Fruit fly (Drosophila melanogaster): ENCODE measurements around the gene Grl36a.

DNA sequence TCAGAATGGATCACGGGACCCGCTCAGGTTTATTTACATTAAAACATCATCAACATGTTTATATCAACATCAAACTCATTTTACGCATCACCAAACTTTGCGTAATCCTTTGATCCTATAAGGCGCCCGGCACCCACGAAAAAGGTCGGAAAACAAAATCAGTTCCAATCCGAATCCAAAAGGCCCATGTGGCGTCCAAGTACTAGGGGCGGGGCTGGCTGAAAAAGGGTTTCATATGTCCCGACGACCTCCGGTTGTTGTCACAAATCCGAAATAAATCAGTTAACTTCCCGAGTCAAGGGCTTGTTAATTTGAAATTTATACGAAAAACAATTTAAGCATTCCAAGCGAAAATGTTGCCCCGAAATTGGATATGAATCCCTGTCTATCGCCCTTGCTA is 41.8 kb downstream of the Grl36a start:
- TF ChIP-seq CG14711 (tag; optimal IDR thresholded peaks at IDR 0.05) = no peak
- TF ChIP-seq CG7045 (GFP tag; optimal IDR thresholded peaks at IDR 0.05) = no peak
- TF ChIP-seq kay (GFP tag; ENCODE audit: borderline replicate concordance) = no peak
- TF ChIP-seq Crg-1 (GFP tag; optimal IDR thresholded peaks at IDR 0.05) = no peak
- TF ChIP-seq cnc (optimal IDR thresholded peaks at IDR 0.05) = no peak
- TF ChIP-seq Clk (GFP tag; optimal IDR thresholded peaks at IDR 0.05) = no peak
- TF ChIP-seq ovo (GFP tag; optimal IDR thresholded peaks at IDR 0.05) = no peak
- no peak for TF ChIP-seq Mnt (GFP tag; optimal IDR thresholded peaks at IDR 0.05)

Measured in whole organism, adult.